Fruit fly (Drosophila melanogaster): ENCODE data around the gene Ir94e.

Ir94e gene

dm6 chr3R:23396548-23397294 lies 8.6 kb upstream of the Ir94e start (continued):
- TF ChIP-seq CG13287 (GFP tag; IDR thresholded peaks at IDR 0.05; ENCODE audit: partially characterized antibody) = no peak
- peak; percentile 61 for TF ChIP-seq CG11504 (tag; optimal IDR thresholded peaks at IDR 0.05)
- no peak for TF ChIP-seq Dfd (GFP tag; optimal IDR thresholded peaks at IDR 0.05)
- TF ChIP-seq CG5953 (GFP tag; IDR thresholded peaks at IDR 0.05) = peak; percentile 63; the same call in 1 of the 2 replicates
- no peak for TF ChIP-seq CG18619 (GFP tag; optimal IDR thresholded peaks at IDR 0.05)
- no peak for TF ChIP-seq twi (tag; optimal IDR thresholded peaks at IDR 0.05)
- no peak for TF ChIP-seq CrebB (tag; optimal IDR thresholded peaks at IDR 0.05)
- no peak for TF ChIP-seq Nf-YA (GFP tag; IDR thresholded peaks at IDR 0.05)
- no peak for TF ChIP-seq CG3838 (GFP tag; optimal IDR thresholded peaks at IDR 0.05)
- no peak for TF ChIP-seq fd96Cb (tag; optimal IDR thresholded peaks at IDR 0.05)
- TF ChIP-seq CG31224 (GFP tag; IDR thresholded peaks at IDR 0.05) = no peak
- no peak for TF ChIP-seq fd3F (GFP tag; optimal IDR thresholded peaks at IDR 0.05)
- TF ChIP-seq hkb (optimal IDR thresholded peaks at IDR 0.05) = no peak
- TF ChIP-seq hkb (GFP tag; IDR thresholded peaks at IDR 0.05) = no peak
- no peak for TF ChIP-seq Ssrp (tag; optimal IDR thresholded peaks at IDR 0.05)
- TF ChIP-seq CG15269 (tag; optimal IDR thresholded peaks at IDR 0.05) = peak; percentile 40
- TF ChIP-seq CG30403 (GFP tag; optimal IDR thresholded peaks at IDR 0.05) = no peak
- TF ChIP-seq CG7987 (GFP tag; optimal IDR thresholded peaks at IDR 0.05) = no peak
- TF ChIP-seq CG2889 (GFP tag; IDR thresholded peaks at IDR 0.05) = no peak
- no peak for TF ChIP-seq CG11456 (GFP tag; IDR thresholded peaks at IDR 0.05)
- no peak for TF ChIP-seq CG7928 (GFP tag; optimal IDR thresholded peaks at IDR 0.05)
- no peak for TF ChIP-seq otp (GFP tag; IDR thresholded peaks at IDR 0.05)
- TF ChIP-seq CG33213 (GFP tag; optimal IDR thresholded peaks at IDR 0.05) = no peak
- TF ChIP-seq CG4707 (GFP tag; optimal IDR thresholded peaks at IDR 0.05) = no peak
- TF ChIP-seq CG10654 (GFP tag; optimal IDR thresholded peaks at IDR 0.05) = no peak
- no peak for TF ChIP-seq CG32772 (GFP tag; IDR thresholded peaks at IDR 0.05)
- TF ChIP-seq bsh (GFP tag; optimal IDR thresholded peaks at IDR 0.05) = peak in 1 of 2 experiments; percentile 64
- TF ChIP-seq ranshi (GFP tag; IDR thresholded peaks at IDR 0.05) = peak; percentile 32; the same call in 1 of the 2 replicates
- no peak for TF ChIP-seq CG13775 (GFP tag; optimal IDR thresholded peaks at IDR 0.05)
- TF ChIP-seq dmrt99B (tag; optimal IDR thresholded peaks at IDR 0.05) = peak; percentile 47
- TF ChIP-seq sna (GFP tag; IDR thresholded peaks at IDR 0.05; ENCODE audit: partially characterized antibody) = no peak
- no peak for TF ChIP-seq ap (GFP tag; IDR thresholded peaks at IDR 0.05)
- TF ChIP-seq ken (GFP tag; IDR thresholded peaks at IDR 0.05) = peak; percentile 20; the same call in 1 of the 3 replicates
- TF ChIP-seq CTCF (GFP tag; optimal IDR thresholded peaks at IDR 0.05) = peak; percentile 83
- TF ChIP-seq esg (GFP tag; conservative IDR thresholded peaks at IDR 0.05) = peak; percentile 69
- TF ChIP-seq lola (GFP tag; optimal IDR thresholded peaks at IDR 0.05) = no peak
- TF ChIP-seq Antp (GFP tag; optimal IDR thresholded peaks at IDR 0.05) = no peak
- no peak for TF ChIP-seq cad (GFP tag; optimal IDR thresholded peaks at IDR 0.05)
- TF ChIP-seq sens-2 (GFP tag; IDR thresholded peaks at IDR 0.05) = peak; percentile 47; the same call in 1 of the 2 replicates
- no peak for TF ChIP-seq Chrac-16 (GFP tag; optimal IDR thresholded peaks at IDR 0.05)
- no peak for TF ChIP-seq pan (optimal IDR thresholded peaks at IDR 0.05)
- no peak for TF ChIP-seq pan (GFP tag; optimal IDR thresholded peaks at IDR 0.05 in 1 of 2, IDR thresholded peaks at IDR 0.05 in 1 of 2)
- TF ChIP-seq jing (GFP tag; optimal IDR thresholded peaks at IDR 0.05) = no peak
- TF ChIP-seq CG7963 (GFP tag; IDR thresholded peaks at IDR 0.05; ENCODE audit: partially characterized antibody) = no peak
- no peak for TF ChIP-seq sug (tag; optimal IDR thresholded peaks at IDR 0.05)
- no peak for TF ChIP-seq CG12942 (GFP tag; optimal IDR thresholded peaks at IDR 0.05)
- peak; percentile 45 for TF ChIP-seq az2 (GFP tag; optimal IDR thresholded peaks at IDR 0.05)
- peak; percentile 56 for TF ChIP-seq Oli (tag; optimal IDR thresholded peaks at IDR 0.05)
- TF ChIP-seq CG2202 (tag; optimal IDR thresholded peaks at IDR 0.05) = no peak
- TF ChIP-seq Meics (GFP tag; optimal IDR thresholded peaks at IDR 0.05) = no peak
- no peak for TF ChIP-seq tap (tag; optimal IDR thresholded peaks at IDR 0.05)

Data from whole organism, embryonic.